Worm (Caenorhabditis elegans) whole organism, L3 larva: Measurements from ENCODE around the gene sdz-38.
A peak's percentile ranks its signal among the peaks of the same experiment; 100 is the strongest.

Experiments used
- ceh-82 ChIP-seq: fragments of 150-350 bp; optimal IDR thresholded peaks from 2 replicates; lab custom pipeline; 2014; ENCODE audit warnings: missing biosample characterization, missing genetic modification characterization
- elt-3 ChIP-seq, 3 experiments: fragments of 150-350 bp in 1 of 3; sonication (generic microtip) in 2 of 3; optimal IDR thresholded peaks; 2 replicates in 2 of 3; 4 replicates in 1 of 3; lab custom pipeline; 2014 to 2017; ENCODE audit warnings: missing biosample characterization in 3 of 3, missing genetic modification characterization in 3 of 3
- fkh-2 ChIP-seq: fragments of 150-350 bp; optimal IDR thresholded peaks from 2 replicates; lab custom pipeline; 2014; ENCODE audit warnings: missing biosample characterization, missing genetic modification reagents, missing genetic modification characterization
- fos-1 ChIP-seq: fragments of 150-350 bp; optimal IDR thresholded peaks from 2 replicates; lab custom pipeline; 2014; ENCODE audit warnings: missing biosample characterization, missing genetic modification characterization
- lin-39 ChIP-seq: fragments of 150-350 bp; optimal IDR thresholded peaks from 2 replicates; lab custom pipeline; 2018; ENCODE audit warnings: missing biosample characterization, missing genetic modification reagents, missing genetic modification characterization
- nhr-11 ChIP-seq: fragments of 150-350 bp; optimal IDR thresholded peaks from 2 replicates; lab custom pipeline; 2014; ENCODE audit warnings: missing biosample characterization, missing genetic modification characterization
- nhr-12 ChIP-seq: fragments of 150-350 bp; optimal IDR thresholded peaks from 2 replicates; lab custom pipeline; 2014; ENCODE audit warnings: missing biosample characterization, missing genetic modification characterization
- nhr-237 ChIP-seq: fragments of 150-350 bp; optimal IDR thresholded peaks from 2 replicates; lab custom pipeline; 2014; ENCODE audit warnings: missing biosample characterization, missing genetic modification characterization
- nhr-25 ChIP-seq: sonication (generic microtip); optimal IDR thresholded peaks from 2 replicates; lab custom pipeline; 2017; ENCODE audit warnings: missing biosample characterization, missing genetic modification characterization
- nhr-77 ChIP-seq: fragments of 150-350 bp; optimal IDR thresholded peaks from 2 replicates; lab custom pipeline; 2014; ENCODE audit warnings: missing biosample characterization, missing genetic modification characterization
- pqm-1 ChIP-seq: fragments of 150-350 bp; optimal IDR thresholded peaks from 2 replicates; lab custom pipeline; 2017; ENCODE audit warnings: missing biosample characterization, missing genetic modification characterization, inconsistent platforms
- unc-62 ChIP-seq: fragments of 150-350 bp; sonication (generic microtip); optimal IDR thresholded peaks from 4 replicates; lab custom pipeline; 2014; ENCODE audit warnings: missing biosample characterization, missing genetic modification reagents, missing genetic modification characterization
- ztf-11 ChIP-seq: fragments of 150-350 bp; optimal IDR thresholded peaks from 2 replicates; lab custom pipeline; 2014; ENCODE audit warnings: missing biosample characterization, missing genetic modification characterization

ce11 chrII:9931476-9931875 lies 50.2 kb downstream of the sdz-38 start, which contains the start of gene pho-11:
- TF ChIP-seq unc-62 (GFP tag; lab: Kevin White, UChicago) (no peak), elt-3 (tag; optimal IDR thresholded peaks at IDR 0.05; lab: Kevin White, UChicago) (no peak), pqm-1 (tag; lab: Kevin White, UChicago) (peak; percentile 65), nhr-12 (tag; lab: Kevin White, UChicago) (no peak), ceh-82 (tag; lab: Kevin White, UChicago) (no peak), nhr-77 (tag; lab: Kevin White, UChicago) (no peak), fos-1 (tag; lab: Kevin White, UChicago) (no peak), lin-39 (tag; lab: Kevin White, UChicago) (no peak), nhr-237 (no peak), nhr-11 (tag; lab: Kevin White, UChicago) (no peak), nhr-25 (no peak), ztf-11 (tag; lab: Kevin White, UChicago) (no peak), fkh-2 (no peak)
